Fruit fly (Drosophila melanogaster) whole organism, embryonic: ENCODE measurements around the gene CG1910.
A peak's percentile ranks its signal among the peaks of the same experiment; 100 is the strongest.

Source experiments
- BEAF-32 ChIP-seq: fragments of 200-800 bp; sonication (Bioruptor generic); optimal IDR thresholded peaks from 3 replicates; lab custom pipeline; 2017; ENCODE audit warnings: missing biosample characterization, missing genetic modification characterization, mild to moderate bottlenecking, moderate library complexity, missing genetic modification reagents
- Bgb ChIP-seq: fragments of 200-800 bp; sonication (Bioruptor generic); IDR thresholded peaks from 2 replicates; pipeline ENCODE4 v1.3.6; 2022; ENCODE audit warnings: missing biosample characterization, missing genetic modification characterization; ENCODE audit not compliant: partially characterized antibody
- CG10267 ChIP-seq: fragments of 200-800 bp; sonication (Bioruptor generic); optimal IDR thresholded peaks from 2 replicates; lab custom pipeline; 2018; ENCODE audit warnings: missing biosample characterization, mild to moderate bottlenecking, missing genetic modification characterization, moderate library complexity
- CG12155 ChIP-seq: fragments of 200-800 bp; sonication (Bioruptor generic); optimal IDR thresholded peaks from 3 replicates; lab custom pipeline; 2016; ENCODE audit warnings: missing biosample characterization, missing genetic modification characterization
- CG12299 ChIP-seq: fragments of 200-800 bp; sonication (Bioruptor generic); optimal IDR thresholded peaks from 2 replicates; lab custom pipeline; 2018; ENCODE audit warnings: missing biosample characterization, mild to moderate bottlenecking, missing genetic modification characterization
- CG12391 ChIP-seq: fragments of 200-800 bp; sonication (Bioruptor generic); optimal IDR thresholded peaks from 3 replicates; lab custom pipeline; 2018; ENCODE audit warnings: missing biosample characterization, mild to moderate bottlenecking, missing genetic modification characterization, moderate library complexity
- CG12659 ChIP-seq: fragments of 200-800 bp; sonication (Bioruptor generic); optimal IDR thresholded peaks from 3 replicates; lab custom pipeline; 2017; ENCODE audit warnings: mild to moderate bottlenecking, missing biosample characterization, missing genetic modification reagents, missing genetic modification characterization
- CG13287 ChIP-seq: fragments of 200-800 bp; sonication (Bioruptor generic); IDR thresholded peaks from 2 replicates; pipeline ENCODE4 v1.3.6; 2022; ENCODE audit warnings: missing biosample characterization, missing genetic modification characterization; ENCODE audit not compliant: partially characterized antibody
- CG13624 ChIP-seq: fragments of 200-800 bp; sonication (Bioruptor generic); optimal IDR thresholded peaks from 2 replicates; lab custom pipeline; 2016; ENCODE audit warnings: missing biosample characterization, missing genetic modification characterization
- CG14710 ChIP-seq: fragments of 200-800 bp; sonication (Bioruptor generic); optimal IDR thresholded peaks from 3 replicates; lab custom pipeline; 2019; ENCODE audit warnings: missing biosample characterization, mild to moderate bottlenecking, missing genetic modification characterization, moderate library complexity
- CG16813 ChIP-seq: fragments of 200-800 bp; sonication (Bioruptor generic); IDR thresholded peaks from 3 replicates; pipeline ENCODE4 v1.3.6; 2022; ENCODE audit warnings: missing biosample characterization, missing genetic modification characterization; ENCODE audit not compliant: partially characterized antibody
- CG17186 ChIP-seq: fragments of 200-800 bp; sonication (Bioruptor generic); optimal IDR thresholded peaks from 3 replicates; lab custom pipeline; 2017; ENCODE audit warnings: missing biosample characterization, missing genetic modification reagents, missing genetic modification characterization
- CG17328 ChIP-seq: fragments of 200-800 bp; sonication (Bioruptor generic); IDR thresholded peaks from 2 replicates; pipeline ENCODE4 v1.3.6; 2022; ENCODE audit warnings: missing biosample characterization, missing genetic modification characterization
- CG17829 ChIP-seq: fragments of 200-800 bp; optimal IDR thresholded peaks from 2 replicates; lab custom pipeline; 2019; ENCODE audit warnings: missing biosample characterization, mild to moderate bottlenecking, missing genetic modification characterization, moderate library complexity
- CG18764 ChIP-seq: fragments of 200-800 bp; sonication (Bioruptor generic); optimal IDR thresholded peaks from 3 replicates; lab custom pipeline; 2016; ENCODE audit warnings: missing biosample characterization, missing genetic modification characterization
- CG2116 ChIP-seq: fragments of 200-800 bp; sonication (Bioruptor generic); optimal IDR thresholded peaks from 3 replicates; lab custom pipeline; 2018; ENCODE audit warnings: missing biosample characterization, mild to moderate bottlenecking, missing genetic modification characterization
- CG2120 ChIP-seq: fragments of 200-800 bp; sonication (Bioruptor generic); optimal IDR thresholded peaks from 3 replicates; lab custom pipeline; 2016; ENCODE audit warnings: missing biosample characterization, missing genetic modification characterization
- CG2129 ChIP-seq: fragments of 200-800 bp; sonication (Bioruptor generic); IDR thresholded peaks from 2 replicates; pipeline ENCODE4 v1.3.6; 2022; ENCODE audit warnings: missing biosample characterization, missing genetic modification characterization; ENCODE audit not compliant: partially characterized antibody
- CG2712 ChIP-seq: fragments of 200-800 bp; optimal IDR thresholded peaks from 3 replicates; lab custom pipeline; 2019; ENCODE audit warnings: missing biosample characterization, mild to moderate bottlenecking, missing genetic modification characterization, moderate library complexity
- CG3995 ChIP-seq: fragments of 200-800 bp; sonication (Bioruptor generic); optimal IDR thresholded peaks from 3 replicates; lab custom pipeline; 2016; ENCODE audit warnings: missing biosample characterization, missing genetic modification characterization
- CG42726 ChIP-seq: fragments of 200-800 bp; sonication (Bioruptor generic); IDR thresholded peaks from 2 replicates; pipeline ENCODE4 v1.3.6; 2022; ENCODE audit warnings: missing biosample characterization, missing genetic modification characterization; ENCODE audit not compliant: partially characterized antibody
- CG4360 ChIP-seq: fragments of 200-800 bp; sonication (Bioruptor generic); IDR thresholded peaks from 2 replicates; pipeline ENCODE4 v1.3.6; 2022; ENCODE audit warnings: missing biosample characterization, missing genetic modification characterization
- CG7963 ChIP-seq: fragments of 200-800 bp; sonication (Bioruptor generic); IDR thresholded peaks from 3 replicates; pipeline ENCODE4 v1.3.6; 2022; ENCODE audit warnings: missing biosample characterization, missing genetic modification characterization; ENCODE audit not compliant: partially characterized antibody
- CG8290 ChIP-seq, 3 experiments: fragments of 200-800 bp; sonication (Bioruptor generic); optimal IDR thresholded peaks; 2 replicates each; lab custom pipeline; 2016 to 2019; ENCODE audit warnings: missing biosample characterization in 3 of 3, missing genetic modification characterization in 3 of 3, mild to moderate bottlenecking in 2 of 3, moderate library complexity in 1 of 3
- CG8924 ChIP-seq: fragments of 200-800 bp; optimal IDR thresholded peaks from 3 replicates; lab custom pipeline; 2019; ENCODE audit warnings: missing biosample characterization, mild to moderate bottlenecking, missing genetic modification characterization, moderate library complexity
- CG8944 ChIP-seq: fragments of 200-800 bp; sonication (Bioruptor generic); optimal IDR thresholded peaks from 3 replicates; lab custom pipeline; 2016; ENCODE audit warnings: missing biosample characterization, missing genetic modification characterization
- CG9727 ChIP-seq: fragments of 200-800 bp; sonication (Bioruptor generic); optimal IDR thresholded peaks from 3 replicates; lab custom pipeline; 2017; ENCODE audit warnings: missing biosample characterization, mild to moderate bottlenecking, missing genetic modification characterization
- Dref ChIP-seq: fragments of 200-800 bp; sonication (Bioruptor generic); IDR thresholded peaks from 2 replicates; pipeline ENCODE4 v1.3.6; 2022; ENCODE audit warnings: missing biosample characterization, missing genetic modification characterization
- Hmr ChIP-seq: fragments of 200-800 bp; sonication (Bioruptor generic); optimal IDR thresholded peaks from 3 replicates; lab custom pipeline; 2017; ENCODE audit warnings: mild to moderate bottlenecking, missing biosample characterization, missing genetic modification reagents, missing genetic modification characterization
- Hsf ChIP-seq: fragments of 200-800 bp; sonication (Bioruptor generic); optimal IDR thresholded peaks from 3 replicates; lab custom pipeline; 2016; ENCODE audit warnings: missing biosample characterization, missing genetic modification characterization
- PHDP ChIP-seq: fragments of 200-800 bp; sonication (Bioruptor generic); optimal IDR thresholded peaks from 3 replicates; lab custom pipeline; 2018; ENCODE audit warnings: missing biosample characterization, mild to moderate bottlenecking, missing genetic modification characterization, moderate library complexity
- Pdp1 ChIP-seq, 2 experiments: fragments of 200-800 bp; sonication (Bioruptor generic); optimal IDR thresholded peaks; 3 replicates each; lab custom pipeline; 2016; ENCODE audit warnings: missing biosample characterization in 2 of 2, missing genetic modification characterization in 2 of 2, mild to moderate bottlenecking in 1 of 2, moderate library complexity in 1 of 2
- ato ChIP-seq: fragments of 200-800 bp; sonication (Bioruptor generic); IDR thresholded peaks from 2 replicates; pipeline ENCODE4 v1.3.6; 2022; ENCODE audit warnings: missing biosample characterization, missing genetic modification characterization; ENCODE audit not compliant: partially characterized antibody
- bab2 ChIP-seq: fragments of 200-800 bp; sonication (Bioruptor generic); optimal IDR thresholded peaks from 2 replicates; lab custom pipeline; 2016; ENCODE audit warnings: missing biosample characterization, missing genetic modification characterization
- corto ChIP-seq: fragments of 200-800 bp; sonication (Bioruptor generic); optimal IDR thresholded peaks from 2 replicates; lab custom pipeline; 2016; ENCODE audit warnings: missing biosample characterization, mild to moderate bottlenecking, missing genetic modification characterization, moderate library complexity
- dmrt11E ChIP-seq: fragments of 200-800 bp; sonication (Bioruptor generic); optimal IDR thresholded peaks from 3 replicates; lab custom pipeline; 2018; ENCODE audit warnings: missing biosample characterization, mild to moderate bottlenecking, missing genetic modification characterization, moderate library complexity
- fd3F ChIP-seq: fragments of 200-800 bp; sonication (Bioruptor generic); optimal IDR thresholded peaks from 2 replicates; lab custom pipeline; 2018; ENCODE audit warnings: missing biosample characterization, mild to moderate bottlenecking, missing genetic modification characterization, moderate library complexity
- ftz-f1 ChIP-seq: fragments of 200-800 bp; sonication (Bioruptor generic); optimal IDR thresholded peaks from 2 replicates; lab custom pipeline; 2016; ENCODE audit warnings: missing biosample characterization, missing genetic modification characterization
- inv ChIP-seq: fragments of 200-800 bp; sonication (Bioruptor generic); IDR thresholded peaks from 2 replicates; pipeline ENCODE4 v1.3.6; 2022; ENCODE audit warnings: missing biosample characterization, missing genetic modification characterization; ENCODE audit not compliant: partially characterized antibody
- pho ChIP-seq: fragments of 200-800 bp; sonication (Bioruptor generic); optimal IDR thresholded peaks from 2 replicates; lab custom pipeline; 2016; ENCODE audit warnings: missing biosample characterization, missing genetic modification characterization
- pum ChIP-seq: fragments of 200-800 bp; sonication (Bioruptor generic); optimal IDR thresholded peaks from 2 replicates; lab custom pipeline; 2016; ENCODE audit warnings: missing biosample characterization, missing genetic modification characterization
- sisA ChIP-seq: fragments of 200-800 bp; sonication (Bioruptor generic); IDR thresholded peaks from 2 replicates; pipeline ENCODE4 v1.3.6; 2022; ENCODE audit warnings: missing biosample characterization, missing genetic modification characterization
- sna ChIP-seq: fragments of 200-800 bp; sonication (Bioruptor generic); IDR thresholded peaks from 2 replicates; pipeline ENCODE4 v1.3.6; 2022; ENCODE audit warnings: missing biosample characterization, missing genetic modification characterization; ENCODE audit not compliant: partially characterized antibody
- trem ChIP-seq: fragments of 200-800 bp; optimal IDR thresholded peaks from 3 replicates; lab custom pipeline; 2019; ENCODE audit warnings: missing biosample characterization, mild to moderate bottlenecking, missing genetic modification characterization, moderate library complexity
- vnd ChIP-seq: fragments of 200-800 bp; sonication (Bioruptor generic); IDR thresholded peaks from 3 replicates; pipeline ENCODE4 v1.3.6; 2022; ENCODE audit warnings: missing biosample characterization, missing genetic modification characterization; ENCODE audit not compliant: partially characterized antibody
- z ChIP-seq: fragments of 200-800 bp; sonication (Bioruptor generic); IDR thresholded peaks from 3 replicates; pipeline ENCODE4 v1.3.6; 2022; ENCODE audit warnings: missing biosample characterization, missing genetic modification characterization
- zen2 ChIP-seq: fragments of 200-800 bp; sonication (Bioruptor generic); IDR thresholded peaks from 3 replicates; pipeline ENCODE4 v1.3.6; 2022; ENCODE audit warnings: missing biosample characterization, missing genetic modification characterization; ENCODE audit not compliant: partially characterized antibody

Gene CG1910

dm6 chr3R:31771790-31772576 is 24.5 kb downstream of the CG1910 start, which contains the start of the genes betaGlu and sip3 (continued):
- TF ChIP-seq CG7963 (GFP tag; lab: Robert Waterston, UW) (peak; percentile 91), vnd (GFP tag; lab: Robert Waterston, UW) (peak; percentile 89), CG17328 (GFP tag; lab: Robert Waterston, UW) (no peak), CG4360 (GFP tag; lab: Robert Waterston, UW) (no peak), CG10267 (tag; lab: Kevin White, UChicago) (peak; percentile 37), CG12391 (tag; lab: Kevin White, UChicago) (peak; percentile 65), ftz-f1 (GFP tag; lab: Kevin White, UChicago) (peak; percentile 8), CG8944 (GFP tag; lab: Kevin White, UChicago) (no peak), CG2129 (peak; percentile 62), pho (GFP tag; lab: Kevin White, UChicago) (peak; percentile 14), PHDP (tag; lab: Kevin White, UChicago) (peak; percentile 3), CG42726 (GFP tag; lab: Robert Waterston, UW) (peak; percentile 89), zen2 (peak; percentile 86), CG2116 (peak; percentile 89), Hsf (peak; percentile 13), CG2120 (GFP tag; lab: Kevin White, UChicago) (peak; percentile 39), CG17829 (peak; percentile 36), CG16813 (peak; percentile 91), CG13624 (GFP tag; lab: Kevin White, UChicago) (peak; percentile 3), pum (GFP tag; lab: Kevin White, UChicago) (no peak), CG17186 (GFP tag; lab: Kevin White, UChicago) (peak; percentile 55), trem (tag; lab: Kevin White, UChicago) (peak; percentile 74), Pdp1 (GFP tag; optimal IDR thresholded peaks at IDR 0.05; lab: Kevin White, UChicago) (peak in 1 of 2 experiments; percentile 80), ato (peak; percentile 91), CG13287 (GFP tag; lab: Robert Waterston, UW) (peak; percentile 93), bab2 (no peak), CG8290 (GFP tag; optimal IDR thresholded peaks at IDR 0.05; lab: Kevin White, UChicago) (peak; percentile 41), CG8290 (tag; optimal IDR thresholded peaks at IDR 0.05; lab: Kevin White, UChicago) (no peak), inv (GFP tag; lab: Robert Waterston, UW) (peak; percentile 94), CG12299 (tag; lab: Kevin White, UChicago) (peak; percentile 23), CG12659 (peak; percentile 75), fd3F (GFP tag; lab: Kevin White, UChicago) (no peak), dmrt11E (tag; lab: Kevin White, UChicago) (peak; percentile 21), Bgb (GFP tag; lab: Robert Waterston, UW) (peak; percentile 92), sna (GFP tag; lab: Robert Waterston, UW) (peak; percentile 92), Hmr (no peak), CG9727 (GFP tag; lab: Kevin White, UChicago) (peak; percentile 20), BEAF-32 (GFP tag; lab: Kevin White, UChicago) (peak; percentile 93), z (GFP tag; lab: Robert Waterston, UW) (no peak), CG3995 (GFP tag; lab: Kevin White, UChicago) (peak; percentile 87), corto (no peak), CG8924 (peak; percentile 25), Dref (GFP tag; lab: Robert Waterston, UW) (peak; percentile 91), CG12155 (peak; percentile 13), CG2712 (peak; percentile 52), sisA (no peak), CG14710 (tag; lab: Kevin White, UChicago) (peak; percentile 64), CG18764 (GFP tag; lab: Kevin White, UChicago) (peak; percentile 11)
